Fruit fly (Drosophila melanogaster) whole organism, embryonic: Measurements from ENCODE around the gene CG42263.
A peak's percentile ranks its signal among the peaks of the same experiment; 100 is the strongest.

ENCODE experiments used
- Bdp1 ChIP-seq: fragments of 200-800 bp; sonication (Bioruptor generic); optimal IDR thresholded peaks from 3 replicates; lab custom pipeline; 2016; ENCODE audit warnings: missing biosample characterization, missing genetic modification characterization
- CG10959 ChIP-seq: fragments of 200-800 bp; sonication (Bioruptor generic); IDR thresholded peaks from 2 replicates; pipeline ENCODE4 v1.3.6; 2022; ENCODE audit warnings: missing biosample characterization, missing genetic modification characterization
- CG11696 ChIP-seq: fragments of 200-800 bp; sonication (Bioruptor generic); IDR thresholded peaks from 2 replicates; pipeline ENCODE4 v1.3.6; 2022; ENCODE audit warnings: missing biosample characterization, missing genetic modification characterization
- CG13424 ChIP-seq: fragments of 200-800 bp; sonication (Bioruptor generic); optimal IDR thresholded peaks from 2 replicates; lab custom pipeline; 2019; ENCODE audit warnings: missing biosample characterization, mild to moderate bottlenecking, missing genetic modification characterization, moderate library complexity
- CG15696 ChIP-seq: fragments of 200-800 bp; sonication (Bioruptor generic); optimal IDR thresholded peaks from 2 replicates; lab custom pipeline; 2019; ENCODE audit warnings: missing biosample characterization, mild to moderate bottlenecking, missing genetic modification characterization, moderate library complexity
- CG17328 ChIP-seq: fragments of 200-800 bp; sonication (Bioruptor generic); IDR thresholded peaks from 2 replicates; pipeline ENCODE4 v1.3.6; 2022; ENCODE audit warnings: missing biosample characterization, missing genetic modification characterization
- CG17829 ChIP-seq: fragments of 200-800 bp; optimal IDR thresholded peaks from 2 replicates; lab custom pipeline; 2019; ENCODE audit warnings: missing biosample characterization, mild to moderate bottlenecking, missing genetic modification characterization, moderate library complexity
- CG17912 ChIP-seq: fragments of 200-800 bp; sonication (Bioruptor generic); optimal IDR thresholded peaks from 2 replicates; lab custom pipeline; 2018; ENCODE audit warnings: missing biosample characterization, mild to moderate bottlenecking, missing genetic modification characterization
- CG2202 ChIP-seq: fragments of 200-800 bp; sonication (Bioruptor generic); optimal IDR thresholded peaks from 2 replicates; lab custom pipeline; 2018; ENCODE audit warnings: missing biosample characterization, mild to moderate bottlenecking, missing genetic modification characterization
- CG2712 ChIP-seq: fragments of 200-800 bp; optimal IDR thresholded peaks from 3 replicates; lab custom pipeline; 2019; ENCODE audit warnings: missing biosample characterization, mild to moderate bottlenecking, missing genetic modification characterization, moderate library complexity
- CG34422 ChIP-seq: fragments of 200-800 bp; sonication (Bioruptor generic); IDR thresholded peaks from 3 replicates; pipeline ENCODE4 v1.3.6; 2022; ENCODE audit warnings: missing biosample characterization, missing genetic modification characterization
- CG3838 ChIP-seq: fragments of 200-800 bp; sonication (Bioruptor generic); optimal IDR thresholded peaks from 3 replicates; lab custom pipeline; 2016; ENCODE audit warnings: missing biosample characterization, missing genetic modification characterization
- CG4730 ChIP-seq: fragments of 200-800 bp; sonication (Bioruptor generic); IDR thresholded peaks from 2 replicates; pipeline ENCODE4 v1.3.6; 2022; ENCODE audit warnings: missing biosample characterization, missing genetic modification characterization
- CG6791 ChIP-seq: fragments of 200-800 bp; sonication (Bioruptor generic); IDR thresholded peaks from 3 replicates; pipeline ENCODE4 v1.3.6; 2022; ENCODE audit warnings: missing biosample characterization, missing genetic modification characterization; ENCODE audit not compliant: partially characterized antibody
- CG7786 ChIP-seq: fragments of 200-800 bp; sonication (Bioruptor generic); optimal IDR thresholded peaks from 2 replicates; lab custom pipeline; 2016; ENCODE audit warnings: missing biosample characterization, missing genetic modification characterization
- CG7963 ChIP-seq: fragments of 200-800 bp; sonication (Bioruptor generic); IDR thresholded peaks from 3 replicates; pipeline ENCODE4 v1.3.6; 2022; ENCODE audit warnings: missing biosample characterization, missing genetic modification characterization; ENCODE audit not compliant: partially characterized antibody
- CG8478 ChIP-seq: fragments of >200 bp; optimal IDR thresholded peaks from 2 replicates; lab custom pipeline; 2018
- CG8765 ChIP-seq: fragments of 200-800 bp; sonication (Bioruptor generic); IDR thresholded peaks from 2 replicates; pipeline ENCODE4 v1.3.6; 2022; ENCODE audit warnings: missing biosample characterization, missing genetic modification characterization
- CG9215 ChIP-seq: fragments of 200-800 bp; sonication (Bioruptor generic); IDR thresholded peaks from 2 replicates; pipeline ENCODE4 v1.3.6; 2022; ENCODE audit warnings: missing biosample characterization, missing genetic modification characterization
- CG9876 ChIP-seq: fragments of 200-800 bp; sonication (Bioruptor generic); optimal IDR thresholded peaks from 2 replicates; lab custom pipeline; 2016; ENCODE audit warnings: missing biosample characterization, missing genetic modification characterization
- Deaf1 ChIP-seq: fragments of 200-800 bp; optimal IDR thresholded peaks from 3 replicates; lab custom pipeline; 2019; ENCODE audit warnings: missing biosample characterization, mild to moderate bottlenecking, missing genetic modification characterization, moderate library complexity
- Dek ChIP-seq: fragments of 200-800 bp; sonication (Bioruptor generic); optimal IDR thresholded peaks from 3 replicates; lab custom pipeline; 2019; ENCODE audit warnings: missing biosample characterization, mild to moderate bottlenecking, missing genetic modification characterization, moderate library complexity
- Gsc ChIP-seq: fragments of 200-800 bp; sonication (Bioruptor generic); IDR thresholded peaks from 2 replicates; pipeline ENCODE4 v1.3.6; 2022; ENCODE audit warnings: missing biosample characterization, missing genetic modification characterization
- HLH54F ChIP-seq: fragments of 200-800 bp; sonication (Bioruptor generic); optimal IDR thresholded peaks from 3 replicates; lab custom pipeline; 2016; ENCODE audit warnings: missing biosample characterization, missing genetic modification characterization
- Hr3 ChIP-seq: fragments of 200-800 bp; sonication (Bioruptor generic); optimal IDR thresholded peaks from 3 replicates; lab custom pipeline; 2016; ENCODE audit warnings: missing biosample characterization, missing genetic modification characterization
- Lpt ChIP-seq: fragments of >200 bp; optimal IDR thresholded peaks from 2 replicates; lab custom pipeline; 2018; ENCODE audit warnings: missing biosample characterization, missing genetic modification characterization
- MESR4 ChIP-seq: fragments of 200-800 bp; sonication (Bioruptor generic); optimal IDR thresholded peaks from 2 replicates; lab custom pipeline; 2018; ENCODE audit warnings: missing biosample characterization, mild to moderate bottlenecking, missing genetic modification characterization, moderate library complexity
- Max ChIP-seq: fragments of 200-800 bp; sonication (Bioruptor generic); optimal IDR thresholded peaks from 2 replicates; lab custom pipeline; 2016; ENCODE audit warnings: missing biosample characterization, mild to moderate bottlenecking, missing genetic modification characterization
- Nf-YA ChIP-seq: fragments of 200-800 bp; sonication (Bioruptor generic); IDR thresholded peaks from 2 replicates; pipeline ENCODE4 v1.3.6; 2022; ENCODE audit warnings: missing biosample characterization, missing genetic modification characterization
- Nf-YC ChIP-seq: fragments of 200-800 bp; optimal IDR thresholded peaks from 3 replicates; lab custom pipeline; 2019; ENCODE audit warnings: missing biosample characterization, mild to moderate bottlenecking, missing genetic modification characterization, moderate library complexity
- btn ChIP-seq: fragments of 200-800 bp; sonication (Bioruptor generic); optimal IDR thresholded peaks from 2 replicates; lab custom pipeline; 2016; ENCODE audit warnings: missing biosample characterization, missing genetic modification characterization
- dysf ChIP-seq: fragments of 200-800 bp; sonication (Bioruptor generic); IDR thresholded peaks from 3 replicates; pipeline ENCODE4 v1.3.6; 2022; ENCODE audit warnings: missing biosample characterization, missing genetic modification characterization
- fd96Cb ChIP-seq: fragments of 200-800 bp; sonication (Bioruptor generic); optimal IDR thresholded peaks from 2 replicates; lab custom pipeline; 2018; ENCODE audit warnings: missing biosample characterization, mild to moderate bottlenecking, missing genetic modification characterization, moderate library complexity
- fru ChIP-seq: fragments of >200 bp; optimal IDR thresholded peaks from 2 replicates; lab custom pipeline; 2017
- gfzf ChIP-seq: fragments of 200-800 bp; sonication (Bioruptor generic); optimal IDR thresholded peaks from 2 replicates; lab custom pipeline; 2016; ENCODE audit warnings: missing biosample characterization, mild to moderate bottlenecking, missing genetic modification characterization, moderate library complexity
- gro ChIP-seq: fragments of 200-800 bp; sonication (Bioruptor generic); optimal IDR thresholded peaks from 2 replicates; lab custom pipeline; 2016; ENCODE audit warnings: missing biosample characterization, missing genetic modification characterization
- hkb ChIP-seq, 2 experiments: fragments of 200-800 bp in 1 of 2; fragments of >200 bp in 1 of 2; sonication (Bioruptor generic) in 1 of 2; IDR thresholded peaks in 1 of 2; optimal IDR thresholded peaks in 1 of 2; 2 replicates each; pipeline versions ENCODE4 v1.3.6 to Lab custom; 2017 to 2022; ENCODE audit warnings: missing biosample characterization in 1 of 2, missing genetic modification characterization in 1 of 2
- ind ChIP-seq: fragments of 200-800 bp; sonication (Bioruptor generic); optimal IDR thresholded peaks from 3 replicates; lab custom pipeline; 2016; ENCODE audit warnings: missing biosample characterization, missing genetic modification characterization
- ken ChIP-seq: fragments of 200-800 bp; sonication (Bioruptor generic); IDR thresholded peaks from 3 replicates; pipeline ENCODE4 v1.3.6; 2022; ENCODE audit warnings: missing biosample characterization, missing genetic modification characterization
- oc ChIP-seq: fragments of 200-800 bp; sonication (Bioruptor generic); optimal IDR thresholded peaks from 2 replicates; lab custom pipeline; 2018; ENCODE audit warnings: missing biosample characterization, mild to moderate bottlenecking, missing genetic modification characterization, moderate library complexity
- pzg ChIP-seq: fragments of 200-800 bp; sonication (Bioruptor generic); optimal IDR thresholded peaks from 3 replicates; lab custom pipeline; 2018; ENCODE audit warnings: missing biosample characterization, mild to moderate bottlenecking, missing genetic modification characterization, moderate library complexity
- ranshi ChIP-seq: fragments of 200-800 bp; sonication (Bioruptor generic); IDR thresholded peaks from 2 replicates; pipeline ENCODE4 v1.3.6; 2022; ENCODE audit warnings: missing biosample characterization, missing genetic modification characterization
- repo ChIP-seq: fragments of 200-800 bp; sonication (Bioruptor generic); optimal IDR thresholded peaks from 2 replicates; lab custom pipeline; 2016; ENCODE audit warnings: missing biosample characterization, missing genetic modification characterization
- scrt ChIP-seq: fragments of 200-800 bp; sonication (Bioruptor generic); optimal IDR thresholded peaks from 2 replicates; lab custom pipeline; 2018; ENCODE audit warnings: missing biosample characterization, mild to moderate bottlenecking, missing genetic modification characterization, moderate library complexity
- sens-2 ChIP-seq: fragments of 200-800 bp; sonication (Bioruptor generic); IDR thresholded peaks from 2 replicates; pipeline ENCODE4 v1.3.6; 2022; ENCODE audit warnings: missing biosample characterization, missing genetic modification characterization
- sim ChIP-seq: fragments of 200-800 bp; sonication (Bioruptor generic); IDR thresholded peaks from 2 replicates; pipeline ENCODE4 v1.3.6; 2022; ENCODE audit warnings: missing biosample characterization, missing genetic modification characterization
- stwl ChIP-seq: fragments of 200-800 bp; sonication (Bioruptor generic); optimal IDR thresholded peaks from 3 replicates; lab custom pipeline; 2018; ENCODE audit warnings: missing biosample characterization, mild to moderate bottlenecking, missing genetic modification characterization, moderate library complexity
- tna ChIP-seq: fragments of 200-800 bp; sonication (Bioruptor generic); IDR thresholded peaks from 2 replicates; pipeline ENCODE4 v1.3.6; 2022; ENCODE audit warnings: missing biosample characterization, missing genetic modification characterization; ENCODE audit not compliant: partially characterized antibody
- trh ChIP-seq: fragments of 200-800 bp; sonication (Bioruptor generic); optimal IDR thresholded peaks from 2 replicates; lab custom pipeline; 2016; ENCODE audit warnings: missing biosample characterization, missing genetic modification characterization
- usp ChIP-seq: fragments of >200 bp; optimal IDR thresholded peaks from 2 replicates; lab custom pipeline; 2017; ENCODE audit warnings: missing biosample characterization, missing genetic modification characterization
- wdn ChIP-seq: fragments of 200-800 bp; sonication (Bioruptor generic); IDR thresholded peaks from 2 replicates; pipeline ENCODE4 v1.3.6; 2022; ENCODE audit warnings: missing biosample characterization, missing genetic modification characterization

Gene CG42263

DNA sequence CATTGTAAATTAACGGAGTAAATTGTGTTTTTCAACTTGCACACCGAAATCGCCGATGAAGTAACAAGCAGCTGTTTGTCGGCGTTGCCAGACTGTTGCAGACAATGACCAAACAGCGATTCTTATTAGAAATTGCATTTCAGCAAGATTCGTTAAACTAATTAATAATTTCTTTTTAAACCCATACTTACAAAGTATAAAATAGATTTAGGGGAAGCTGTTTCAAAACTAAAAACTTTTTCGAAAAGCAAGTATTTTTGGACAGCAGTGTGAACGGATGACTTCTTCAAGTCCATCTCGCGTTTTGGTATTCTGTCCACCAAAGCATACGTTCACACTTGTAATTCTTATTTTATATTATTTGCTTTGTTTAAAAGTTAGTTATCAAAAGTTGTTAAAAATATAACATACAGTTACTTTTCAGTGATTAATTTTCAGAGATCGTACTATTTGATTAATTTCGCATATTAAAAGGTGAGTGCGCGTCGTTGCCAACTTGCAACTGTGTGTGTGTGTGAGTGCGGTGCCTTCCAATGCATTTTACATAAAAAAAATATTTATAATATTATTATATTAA is 27.1 kb downstream of the CG42263 start, which contains the start of the genes CG8004 and RhoGDI (continued):
- TF ChIP-seq Nf-YA (GFP tag; lab: Robert Waterston, UW) (no peak), ind (GFP tag; lab: Kevin White, UChicago) (peak; percentile 69), CG2202 (tag; lab: Kevin White, UChicago) (peak; percentile 32), Bdp1 (GFP tag; lab: Kevin White, UChicago) (peak; percentile 54), usp (GFP tag; lab: Kevin White, UChicago) (no peak), HLH54F (GFP tag; lab: Kevin White, UChicago) (peak; percentile 76), wdn (GFP tag; lab: Robert Waterston, UW) (peak; percentile 46; the same call in 1 of the 2 replicates), Hr3 (GFP tag; lab: Kevin White, UChicago) (peak; percentile 70), gro (GFP tag; lab: Kevin White, UChicago) (peak; percentile 62), CG4730 (GFP tag; lab: Robert Waterston, UW) (0 out of 2 replicates have a peak, but pooled peaks have one; percentile 25), btn (GFP tag; lab: Kevin White, UChicago) (no peak), CG2712 (tag; lab: Kevin White, UChicago) (peak; percentile 70), pzg (GFP tag; lab: Kevin White, UChicago) (peak; percentile 84), ken (peak; percentile 67; the same call in 1 of the 3 replicates), CG6791 (GFP tag; lab: Robert Waterston, UW) (peak; percentile 41; the same call in 1 of the 3 replicates), sim (no peak), repo (GFP tag; lab: Kevin White, UChicago) (peak; percentile 28), dysf (GFP tag; lab: Robert Waterston, UW) (peak; percentile 60; the same call in 2 of the 3 replicates), CG8765 (no peak), CG3838 (GFP tag; lab: Kevin White, UChicago) (no peak), CG13424 (tag; lab: Kevin White, UChicago) (peak; percentile 74), ranshi (GFP tag; lab: Robert Waterston, UW) (peak; percentile 59), hkb (optimal IDR thresholded peaks at IDR 0.05; lab: Kevin White, UChicago) (no peak), hkb (GFP tag; IDR thresholded peaks at IDR 0.05; lab: Robert Waterston, UW) (peak; percentile 49; the same call in 1 of the 2 replicates), tna (no peak), CG8478 (lab: Kevin White, UChicago) (no peak), trh (peak; percentile 35), oc (no peak), sens-2 (no peak), gfzf (GFP tag; lab: Kevin White, UChicago) (peak; percentile 90), MESR4 (GFP tag; lab: Kevin White, UChicago) (peak; percentile 36), CG34422 (GFP tag; lab: Robert Waterston, UW) (no peak), CG17912 (GFP tag; lab: Kevin White, UChicago) (no peak), CG11696 (GFP tag; lab: Robert Waterston, UW) (no peak), CG7786 (GFP tag; lab: Kevin White, UChicago) (peak; percentile 74), CG10959 (GFP tag; lab: Robert Waterston, UW) (no peak), Nf-YC (peak; percentile 53), fru (lab: Kevin White, UChicago) (no peak), CG7963 (no peak), CG17829 (tag; lab: Kevin White, UChicago) (peak; percentile 79), CG15696 (tag; lab: Kevin White, UChicago) (peak; percentile 56), Dek (tag; lab: Kevin White, UChicago) (peak; percentile 62), CG9876 (GFP tag; lab: Kevin White, UChicago) (peak; percentile 14), fd96Cb (tag; lab: Kevin White, UChicago) (peak; percentile 53), Lpt (GFP tag; lab: Kevin White, UChicago) (no peak), CG9215 (peak; percentile 47), scrt (GFP tag; lab: Kevin White, UChicago) (peak; percentile 4), Max (GFP tag; lab: Kevin White, UChicago) (peak; percentile 68), CG17328 (GFP tag; lab: Robert Waterston, UW) (peak; percentile 63), stwl (peak; percentile 70), Gsc (GFP tag; lab: Robert Waterston, UW) (no peak), Deaf1 (tag; lab: Kevin White, UChicago) (no peak)
